Fruit fly (Drosophila melanogaster) whole organism, embryonic: ENCODE results near the gene CG17855.

ENCODE experiments used
- Ada2b ChIP-seq: fragments of 200-800 bp; sonication (Bioruptor generic); IDR thresholded peaks from 2 replicates; pipeline ENCODE4 v1.3.6; 2022; ENCODE audit warnings: missing biosample characterization, missing genetic modification characterization
- Atf6 ChIP-seq: fragments of 200-800 bp; sonication (Bioruptor generic); IDR thresholded peaks from 2 replicates; pipeline ENCODE4 v1.3.6; 2022; ENCODE audit warnings: missing biosample characterization, missing genetic modification characterization
- Bgb ChIP-seq: fragments of 200-800 bp; sonication (Bioruptor generic); IDR thresholded peaks from 2 replicates; pipeline ENCODE4 v1.3.6; 2022; ENCODE audit warnings: missing biosample characterization, missing genetic modification characterization; ENCODE audit not compliant: partially characterized antibody
- CG1024 ChIP-seq: fragments of 200-800 bp; sonication (Bioruptor generic); IDR thresholded peaks from 2 replicates; pipeline ENCODE4 v1.3.6; 2022; ENCODE audit warnings: missing biosample characterization, missing genetic modification characterization
- CG10366 ChIP-seq: fragments of 200-800 bp; sonication (Bioruptor generic); IDR thresholded peaks from 2 replicates; pipeline ENCODE4 v1.3.6; 2022; ENCODE audit warnings: missing biosample characterization, missing genetic modification characterization
- CG10959 ChIP-seq: fragments of 200-800 bp; sonication (Bioruptor generic); IDR thresholded peaks from 2 replicates; pipeline ENCODE4 v1.3.6; 2022; ENCODE audit warnings: missing biosample characterization, missing genetic modification characterization
- CG10979 ChIP-seq: fragments of 200-800 bp; sonication (Bioruptor generic); optimal IDR thresholded peaks from 2 replicates; lab custom pipeline; 2018; ENCODE audit warnings: missing biosample characterization, mild to moderate bottlenecking, missing genetic modification characterization, moderate library complexity
- CG12299 ChIP-seq: fragments of 200-800 bp; sonication (Bioruptor generic); optimal IDR thresholded peaks from 2 replicates; lab custom pipeline; 2018; ENCODE audit warnings: missing biosample characterization, mild to moderate bottlenecking, missing genetic modification characterization
- CG15269 ChIP-seq: fragments of 200-800 bp; sonication (Bioruptor generic); optimal IDR thresholded peaks from 2 replicates; lab custom pipeline; 2018; ENCODE audit warnings: missing biosample characterization, mild to moderate bottlenecking, missing genetic modification characterization, moderate library complexity
- CG1529 ChIP-seq: fragments of 200-800 bp; sonication (Bioruptor generic); optimal IDR thresholded peaks from 3 replicates; lab custom pipeline; 2018; ENCODE audit warnings: missing biosample characterization, missing genetic modification characterization
- CG17328 ChIP-seq: fragments of 200-800 bp; sonication (Bioruptor generic); IDR thresholded peaks from 2 replicates; pipeline ENCODE4 v1.3.6; 2022; ENCODE audit warnings: missing biosample characterization, missing genetic modification characterization
- CG17359 ChIP-seq: fragments of 200-800 bp; sonication (Bioruptor generic); optimal IDR thresholded peaks from 3 replicates; lab custom pipeline; 2018; ENCODE audit warnings: missing biosample characterization, mild to moderate bottlenecking, missing genetic modification characterization, moderate library complexity
- CG17385 ChIP-seq: fragments of 200-800 bp; sonication (Bioruptor generic); optimal IDR thresholded peaks from 3 replicates; lab custom pipeline; 2018; ENCODE audit warnings: missing biosample characterization, mild to moderate bottlenecking, missing genetic modification characterization
- CG30431 ChIP-seq: fragments of 200-800 bp; sonication (Bioruptor generic); optimal IDR thresholded peaks from 2 replicates; lab custom pipeline; 2017; ENCODE audit warnings: missing biosample characterization, missing genetic modification characterization
- CG33213 ChIP-seq: fragments of 200-800 bp; sonication (Bioruptor generic); optimal IDR thresholded peaks from 3 replicates; lab custom pipeline; 2016; ENCODE audit warnings: missing biosample characterization, missing genetic modification characterization
- CG3407 ChIP-seq: fragments of 200-800 bp; sonication (Bioruptor generic); optimal IDR thresholded peaks from 2 replicates; lab custom pipeline; 2018; ENCODE audit warnings: missing biosample characterization, mild to moderate bottlenecking, missing genetic modification characterization
- CG4424 ChIP-seq: fragments of 200-800 bp; sonication (Bioruptor generic); optimal IDR thresholded peaks from 3 replicates; lab custom pipeline; 2016; ENCODE audit warnings: missing biosample characterization, missing genetic modification characterization
- CG6854 ChIP-seq: fragments of 200-800 bp; sonication (Bioruptor generic); optimal IDR thresholded peaks from 3 replicates; lab custom pipeline; 2017; ENCODE audit warnings: missing biosample characterization, mild to moderate bottlenecking, missing genetic modification characterization
- CG8765 ChIP-seq: fragments of 200-800 bp; sonication (Bioruptor generic); IDR thresholded peaks from 2 replicates; pipeline ENCODE4 v1.3.6; 2022; ENCODE audit warnings: missing biosample characterization, missing genetic modification characterization
- Camta ChIP-seq: fragments of 200-800 bp; sonication (Bioruptor generic); optimal IDR thresholded peaks from 2 replicates; lab custom pipeline; 2016; ENCODE audit warnings: missing biosample characterization, missing genetic modification characterization
- Dad ChIP-seq: fragments of 200-800 bp; sonication (Bioruptor generic); optimal IDR thresholded peaks from 3 replicates; lab custom pipeline; 2016; ENCODE audit warnings: missing biosample characterization, missing genetic modification characterization
- Dbx ChIP-seq: fragments of 200-800 bp; sonication (Bioruptor generic); IDR thresholded peaks from 3 replicates; pipeline ENCODE4 v1.3.6; 2022; ENCODE audit warnings: missing biosample characterization, missing genetic modification characterization
- Dip3 ChIP-seq: fragments of 200-800 bp; sonication (Bioruptor generic); optimal IDR thresholded peaks from 3 replicates; lab custom pipeline; 2016; ENCODE audit warnings: missing biosample characterization, missing genetic modification characterization
- E2f1 ChIP-seq: fragments of 200-800 bp; sonication (Bioruptor generic); IDR thresholded peaks from 2 replicates; pipeline ENCODE4 v1.3.6; 2022; ENCODE audit warnings: missing biosample characterization, missing genetic modification characterization
- Ets65A ChIP-seq: fragments of 200-800 bp; sonication (Bioruptor generic); peaks from one replicate; lab custom pipeline; 2016; ENCODE audit warnings: missing biosample characterization, missing genetic modification characterization
- Mad ChIP-seq: fragments of 200-800 bp; sonication (Bioruptor generic); optimal IDR thresholded peaks from 2 replicates; lab custom pipeline; 2016; ENCODE audit warnings: missing biosample characterization, missing genetic modification characterization
- Med ChIP-seq: fragments of 200-800 bp; sonication (Bioruptor generic); peaks from one replicate; lab custom pipeline; 2016; ENCODE audit warnings: missing biosample characterization, missing genetic modification characterization, mild to moderate bottlenecking, inconsistent platforms, moderate library complexity
- Neu2 ChIP-seq: fragments of 200-800 bp; sonication (Bioruptor generic); optimal IDR thresholded peaks from 3 replicates; lab custom pipeline; 2016; ENCODE audit warnings: missing biosample characterization, missing genetic modification characterization, borderline replicate concordance
- Pdp1 ChIP-seq, 2 experiments: fragments of 200-800 bp; sonication (Bioruptor generic); optimal IDR thresholded peaks; 3 replicates each; lab custom pipeline; 2016; ENCODE audit warnings: missing biosample characterization in 2 of 2, missing genetic modification characterization in 2 of 2, mild to moderate bottlenecking in 1 of 2, moderate library complexity in 1 of 2
- Poxn ChIP-seq: fragments of 200-800 bp; sonication (Bioruptor generic); IDR thresholded peaks from 2 replicates; pipeline ENCODE4 v1.3.6; 2022; ENCODE audit warnings: missing biosample characterization, missing genetic modification characterization
- Tbp ChIP-seq: fragments of >200 bp; optimal IDR thresholded peaks from 2 replicates; lab custom pipeline; 2018; ENCODE audit warnings: missing biosample characterization, missing genetic modification characterization
- Trl ChIP-seq, 3 experiments: fragments of >200 bp in 2 of 3; fragments of 200-800 bp in 1 of 3; sonication (Bioruptor generic) in 1 of 3; optimal IDR thresholded peaks; 2 replicates in 1 of 3; 3 replicates in 2 of 3; lab custom pipeline; 2016 to 2017; ENCODE audit warnings: missing biosample characterization in 1 of 3, missing genetic modification characterization in 1 of 3
- Xbp1 ChIP-seq: fragments of 200-800 bp; sonication (Bioruptor generic); optimal IDR thresholded peaks from 3 replicates; lab custom pipeline; 2016; ENCODE audit warnings: missing biosample characterization, mild to moderate bottlenecking, missing genetic modification characterization
- crol ChIP-seq: fragments of 200-800 bp; sonication (Bioruptor generic); IDR thresholded peaks from 2 replicates; pipeline ENCODE4 v1.3.6; 2022; ENCODE audit warnings: missing biosample characterization, missing genetic modification characterization
- dan ChIP-seq: fragments of 200-800 bp; sonication (Bioruptor generic); IDR thresholded peaks from 2 replicates; pipeline ENCODE4 v1.3.6; 2022; ENCODE audit warnings: missing biosample characterization, missing genetic modification characterization
- fd64A ChIP-seq: fragments of 200-800 bp; sonication (Bioruptor generic); optimal IDR thresholded peaks from 3 replicates; lab custom pipeline; 2018; ENCODE audit warnings: missing biosample characterization, mild to moderate bottlenecking, missing genetic modification characterization
- fru ChIP-seq: fragments of >200 bp; optimal IDR thresholded peaks from 2 replicates; lab custom pipeline; 2017
- ftz-f1 ChIP-seq: fragments of 200-800 bp; sonication (Bioruptor generic); optimal IDR thresholded peaks from 2 replicates; lab custom pipeline; 2016; ENCODE audit warnings: missing biosample characterization, missing genetic modification characterization
- grau ChIP-seq: fragments of 200-800 bp; optimal IDR thresholded peaks from 3 replicates; lab custom pipeline; 2019; ENCODE audit warnings: missing biosample characterization, mild to moderate bottlenecking, missing genetic modification characterization, moderate library complexity
- h ChIP-seq: fragments of >200 bp; optimal IDR thresholded peaks from 2 replicates; lab custom pipeline; 2017
- insv ChIP-seq, 2 experiments: fragments of 200-800 bp; sonication (Bioruptor generic); optimal IDR thresholded peaks; 3 replicates each; lab custom pipeline; 2016 to 2018; ENCODE audit warnings: missing biosample characterization in 2 of 2, missing genetic modification characterization in 2 of 2
- odd ChIP-seq: fragments of 200-800 bp; sonication (Bioruptor generic); optimal IDR thresholded peaks from 2 replicates; lab custom pipeline; 2017; ENCODE audit warnings: missing biosample characterization, mild to moderate bottlenecking, missing genetic modification characterization
- otp ChIP-seq: fragments of 200-800 bp; sonication (Bioruptor generic); IDR thresholded peaks from 3 replicates; pipeline ENCODE4, ENCODE4 v1.3.6; 2022; ENCODE audit warnings: missing biosample characterization, missing genetic modification characterization
- pum ChIP-seq: fragments of 200-800 bp; sonication (Bioruptor generic); optimal IDR thresholded peaks from 2 replicates; lab custom pipeline; 2016; ENCODE audit warnings: missing biosample characterization, missing genetic modification characterization
- repo ChIP-seq: fragments of 200-800 bp; sonication (Bioruptor generic); optimal IDR thresholded peaks from 2 replicates; lab custom pipeline; 2016; ENCODE audit warnings: missing biosample characterization, missing genetic modification characterization
- sisA ChIP-seq: fragments of 200-800 bp; sonication (Bioruptor generic); IDR thresholded peaks from 2 replicates; pipeline ENCODE4 v1.3.6; 2022; ENCODE audit warnings: missing biosample characterization, missing genetic modification characterization
- sqz ChIP-seq: fragments of 200-800 bp; sonication (Bioruptor generic); optimal IDR thresholded peaks from 3 replicates; lab custom pipeline; 2018; ENCODE audit warnings: missing biosample characterization, mild to moderate bottlenecking, missing genetic modification characterization
- sr ChIP-seq: fragments of 200-800 bp; sonication (Bioruptor generic); IDR thresholded peaks from 3 replicates; pipeline ENCODE4 v1.3.6; 2022; ENCODE audit warnings: missing biosample characterization, missing genetic modification characterization
- tup ChIP-seq: fragments of 200-800 bp; sonication (Bioruptor generic); optimal IDR thresholded peaks from 2 replicates; lab custom pipeline; 2016; ENCODE audit warnings: missing biosample characterization, mild to moderate bottlenecking, missing genetic modification characterization, moderate library complexity
- tx ChIP-seq: fragments of 200-800 bp; sonication (Bioruptor generic); optimal IDR thresholded peaks from 2 replicates; lab custom pipeline; 2016; ENCODE audit warnings: missing biosample characterization, missing genetic modification characterization
- zen ChIP-seq: fragments of 200-800 bp; sonication (Bioruptor generic); optimal IDR thresholded peaks from 3 replicates; lab custom pipeline; 2018; ENCODE audit warnings: missing biosample characterization, mild to moderate bottlenecking, missing genetic modification characterization, moderate library complexity

Gene CG17855

dm6 chr2L:9498185-9498984 is 41.9 kb upstream of the CG17855 start (continued):
- TF ChIP-seq CG10366 (GFP tag; lab: Robert Waterston, UW) (peak; percentile 64), fru (lab: Kevin White, UChicago) (no peak), Camta (GFP tag; lab: Kevin White, UChicago) (peak; percentile 80), CG1529 (GFP tag; lab: Kevin White, UChicago) (no peak), ftz-f1 (GFP tag; lab: Kevin White, UChicago) (no peak), Ets65A (peak; percentile 91), h (lab: Kevin White, UChicago) (no peak), CG17385 (GFP tag; lab: Kevin White, UChicago) (peak; percentile 22), sisA (GFP tag; lab: Robert Waterston, UW) (peak; percentile 34), Med (peak; percentile 91), CG12299 (no peak), E2f1 (GFP tag; lab: Robert Waterston, UW) (peak; percentile 63), CG30431 (GFP tag; lab: Kevin White, UChicago) (no peak), Atf6 (GFP tag; lab: Robert Waterston, UW) (peak; percentile 72), CG15269 (tag; lab: Kevin White, UChicago) (peak; percentile 32), CG3407 (GFP tag; lab: Kevin White, UChicago) (no peak), CG8765 (GFP tag; lab: Robert Waterston, UW) (no peak), tup (no peak), odd (GFP tag; lab: Kevin White, UChicago) (no peak), Dbx (GFP tag; lab: Robert Waterston, UW) (peak; percentile 31; the same call in 1 of the 3 replicates), repo (GFP tag; lab: Kevin White, UChicago) (peak; percentile 44), CG17328 (peak; percentile 42; the same call in 1 of the 2 replicates), CG10979 (tag; lab: Kevin White, UChicago) (peak; percentile 60), Tbp (no peak), Ada2b (peak; percentile 58), CG17359 (tag; lab: Kevin White, UChicago) (peak; percentile 78), CG4424 (GFP tag; lab: Kevin White, UChicago) (peak; percentile 67), dan (GFP tag; lab: Robert Waterston, UW) (no peak), Dip3 (GFP tag; lab: Kevin White, UChicago) (peak; percentile 72), grau (tag; lab: Kevin White, UChicago) (peak; percentile 59), sr (no peak), CG10959 (GFP tag; lab: Robert Waterston, UW) (no peak), pum (no peak), Bgb (GFP tag; lab: Robert Waterston, UW) (no peak), CG1024 (GFP tag; lab: Robert Waterston, UW) (peak; percentile 32; the same call in 1 of the 2 replicates), Pdp1 (GFP tag; optimal IDR thresholded peaks at IDR 0.05; lab: Kevin White, UChicago) (peak; percentile 45 to 62), Trl (optimal IDR thresholded peaks at IDR 0.05; lab: Kevin White, UChicago) (no peak), Trl (GFP tag; optimal IDR thresholded peaks at IDR 0.05; lab: Kevin White, UChicago) (no peak), Dad (GFP tag; lab: Kevin White, UChicago) (peak; percentile 38), sqz (GFP tag; lab: Kevin White, UChicago) (peak; percentile 32), CG33213 (GFP tag; lab: Kevin White, UChicago) (peak; percentile 32), Mad (GFP tag; lab: Kevin White, UChicago) (no peak), Xbp1 (GFP tag; lab: Kevin White, UChicago) (peak; percentile 51), crol (no peak), fd64A (GFP tag; lab: Kevin White, UChicago) (peak; percentile 16), Neu2 (no peak), insv (GFP tag; optimal IDR thresholded peaks at IDR 0.05; lab: Kevin White, UChicago) (no peak), zen (tag; lab: Kevin White, UChicago) (peak; percentile 27), tx (GFP tag; lab: Kevin White, UChicago) (peak; percentile 62), otp (GFP tag; lab: Robert Waterston, UW) (peak; percentile 53; the same call in 1 of the 3 replicates), Poxn (GFP tag; lab: Robert Waterston, UW) (no peak), CG6854 (GFP tag; lab: Kevin White, UChicago) (no peak)
